Worm (Caenorhabditis elegans) whole organism, midembryonic: ENCODE data around the gene sodh-2.

Experiments used
- T22C8.4 ChIP-seq: fragments of 200-800 bp; sonication (Bioruptor generic); IDR thresholded peaks from 2 replicates; pipeline ENCODE4 v1.3.6; 2022; ENCODE audit warnings: missing genetic modification characterization, missing compliant biosample characterization
- cog-1 ChIP-seq: sonication (generic microtip); optimal IDR thresholded peaks from 2 replicates; lab custom pipeline; 2016; ENCODE audit warnings: missing genetic modification characterization, missing compliant biosample characterization
- flt-1 ChIP-seq: fragments of 200-800 bp; sonication (Bioruptor generic); IDR thresholded peaks from 2 replicates; pipeline ENCODE4 v1.3.6; 2022; ENCODE audit warnings: missing genetic modification characterization, missing compliant biosample characterization
- klf-2 ChIP-seq: fragments of 200-800 bp; sonication (Bioruptor generic); conservative IDR thresholded peaks from 2 replicates; pipeline ENCODE4 v1.3.6; 2022; ENCODE audit warnings: missing genetic modification reagents, missing genetic modification characterization, missing compliant biosample characterization
- med-1 ChIP-seq: sonication (generic microtip); optimal IDR thresholded peaks from 2 replicates; lab custom pipeline; 2017; ENCODE audit warnings: missing genetic modification characterization, mild to moderate bottlenecking, missing compliant biosample characterization, antibody characterized with exemption, missing genetic modification reagents; ENCODE audit not compliant: insufficient read depth
- ref-1 ChIP-seq: fragments of 200-800 bp; sonication (Bioruptor generic); conservative IDR thresholded peaks from 2 replicates; pipeline ENCODE4 v1.3.6; 2022; ENCODE audit warnings: missing genetic modification reagents, missing genetic modification characterization, missing compliant biosample characterization
- tab-1 ChIP-seq: fragments of 200-800 bp; sonication (Bioruptor generic); IDR thresholded peaks from 2 replicates; pipeline ENCODE4 v1.3.6; 2022; ENCODE audit warnings: missing genetic modification characterization, missing compliant biosample characterization
- ztf-23 ChIP-seq: fragments of 200-800 bp; sonication (Bioruptor generic); IDR thresholded peaks from 2 replicates; pipeline ENCODE4 v1.3.6; 2022; ENCODE audit warnings: missing genetic modification reagents, missing genetic modification characterization, missing compliant biosample characterization
- ztf-29 ChIP-seq: fragments of 200-800 bp; sonication (Bioruptor generic); IDR thresholded peaks from 2 replicates; pipeline ENCODE4 v1.3.6; 2022; ENCODE audit warnings: missing genetic modification reagents, missing genetic modification characterization, missing compliant biosample characterization

Gene sodh-2

ce11 chrV:11897604-11898003, 6.6 kb upstream of the sodh-2 start:
- TF ChIP-seq T22C8.4 (GFP tag; lab: Robert Waterston, UW) = no peak
- no peak for TF ChIP-seq ztf-29
- no peak for TF ChIP-seq cog-1 (tag; lab: Kevin White, UChicago)
- TF ChIP-seq tab-1 (GFP tag; lab: Robert Waterston, UW) = no peak
- TF ChIP-seq flt-1 = no peak
- no peak for TF ChIP-seq ztf-23
- no peak for TF ChIP-seq med-1 (GFP tag; lab: Kevin White, UChicago)
- TF ChIP-seq klf-2 (GFP tag; lab: Robert Waterston, UW) = no peak
- TF ChIP-seq ref-1 (GFP tag; lab: Robert Waterston, UW) = no peak

ce11 chrV:11896322-11896898, 5.4 kb upstream of the sodh-2 start:
- TF ChIP-seq med-1 (GFP tag; lab: Kevin White, UChicago) = no peak
- TF ChIP-seq cog-1 (tag; lab: Kevin White, UChicago) = peak; percentile 29
- no peak for TF ChIP-seq tab-1 (GFP tag; lab: Robert Waterston, UW)
- TF ChIP-seq ztf-29 = no peak
- 0 out of 2 replicates have a peak, but pooled peaks have one; percentile 43 for TF ChIP-seq ztf-23
- TF ChIP-seq ref-1 (GFP tag; lab: Robert Waterston, UW) = no peak
- TF ChIP-seq klf-2 (GFP tag; lab: Robert Waterston, UW) = no peak
- TF ChIP-seq flt-1 = peak; percentile 58; the same call in 1 of the 2 replicates

- no peak for TF ChIP-seq cog-1 (tag; lab: Kevin White, UChicago)
- no peak for TF ChIP-seq tab-1 (GFP tag; lab: Robert Waterston, UW)
- no peak for TF ChIP-seq klf-2 (GFP tag; lab: Robert Waterston, UW)
- no peak for TF ChIP-seq T22C8.4 (GFP tag; lab: Robert Waterston, UW)
- TF ChIP-seq flt-1 = no peak
- TF ChIP-seq ref-1 (GFP tag; lab: Robert Waterston, UW) = no peak
- TF ChIP-seq med-1 (GFP tag; lab: Kevin White, UChicago) = no peak
- TF ChIP-seq ztf-23 = no peak
These were observed 2.9 kb upstream of the sodh-2 start, which contains the start of gene K12G11.6 for ce11 chrV:11893975-11894374. Gene K12G11.6, plus strand, starts transcription at chrV:11894331.

ce11 chrV:11889115-11889935, 1.7 kb downstream of the sodh-2 start:
- TF ChIP-seq ztf-23 (no peak), med-1 (GFP tag; lab: Kevin White, UChicago) (no peak), flt-1 (no peak), cog-1 (tag; lab: Kevin White, UChicago) (no peak)

- no peak for TF ChIP-seq ztf-29
These were observed 2.4 kb downstream of the sodh-2 start for ce11 chrV:11888656-11889055.

- TF ChIP-seq cog-1 (tag; lab: Kevin White, UChicago) = no peak
- no peak for TF ChIP-seq T22C8.4 (GFP tag; lab: Robert Waterston, UW)
- no peak for TF ChIP-seq tab-1 (GFP tag; lab: Robert Waterston, UW)
- TF ChIP-seq flt-1 = no peak
- TF ChIP-seq ztf-23 = no peak
- TF ChIP-seq ref-1 (GFP tag; lab: Robert Waterston, UW) = no peak
- no peak for TF ChIP-seq klf-2 (GFP tag; lab: Robert Waterston, UW)
- TF ChIP-seq ztf-29 = no peak
- TF ChIP-seq med-1 (GFP tag; lab: Kevin White, UChicago) = no peak
These were observed 3.0 kb downstream of the sodh-2 start, which contains the start of gene adh-1 for ce11 chrV:11887988-11888499. Gene adh-1, plus strand, starts transcription at chrV:11888248.

- TF ChIP-seq cog-1 (tag; lab: Kevin White, UChicago) (no peak), T22C8.4 (GFP tag; lab: Robert Waterston, UW) (no peak), ztf-29 (no peak), med-1 (GFP tag; lab: Kevin White, UChicago) (no peak), flt-1 (no peak), tab-1 (GFP tag; lab: Robert Waterston, UW) (no peak), klf-2 (GFP tag; lab: Robert Waterston, UW) (no peak), ztf-23 (no peak), ref-1 (GFP tag; lab: Robert Waterston, UW) (no peak)
These were observed 5.1 kb downstream of the sodh-2 start for ce11 chrV:11885939-11886338.

- TF ChIP-seq cog-1 (tag; lab: Kevin White, UChicago) (no peak), klf-2 (GFP tag; lab: Robert Waterston, UW) (no peak)
These were observed 6.0 kb downstream of the sodh-2 start for ce11 chrV:11885087-11885486.

ce11 chrV:11883215-11883614, 7.8 kb downstream of the sodh-2 start:
- TF ChIP-seq ztf-29 (no peak), klf-2 (GFP tag; lab: Robert Waterston, UW) (no peak), med-1 (GFP tag; lab: Kevin White, UChicago) (no peak), cog-1 (tag; lab: Kevin White, UChicago) (no peak), ref-1 (GFP tag; lab: Robert Waterston, UW) (no peak), T22C8.4 (GFP tag; lab: Robert Waterston, UW) (no peak), tab-1 (GFP tag; lab: Robert Waterston, UW) (no peak), ztf-23 (no peak), flt-1 (no peak)

ce11 chrV:11879732-11880131, 11.3 kb downstream of the sodh-2 start, which contains the start of gene sulp-5:
Gene sulp-5, plus strand, starts transcription at chrV:11880032.
- no peak for TF ChIP-seq med-1 (GFP tag; lab: Kevin White, UChicago)
- no peak for TF ChIP-seq ztf-29
- no peak for TF ChIP-seq ref-1 (GFP tag; lab: Robert Waterston, UW)
- TF ChIP-seq T22C8.4 (GFP tag; lab: Robert Waterston, UW) = no peak
- no peak for TF ChIP-seq flt-1
- no peak for TF ChIP-seq ztf-23
- no peak for TF ChIP-seq tab-1 (GFP tag; lab: Robert Waterston, UW)
- TF ChIP-seq cog-1 (tag; lab: Kevin White, UChicago) = no peak
- TF ChIP-seq klf-2 (GFP tag; lab: Robert Waterston, UW) = no peak
